Worm (Caenorhabditis elegans) whole organism, young adult: Measurements from ENCODE around the gene lmtr-5.

ENCODE experiments used
- B0035.1 ChIP-seq: sonication (generic microtip); optimal IDR thresholded peaks from 2 replicates; lab custom pipeline; 2016; ENCODE audit warnings: missing genetic modification characterization, mild to moderate bottlenecking, missing compliant biosample characterization, missing genotype, missing genetic modification reagents
- C17E4.6 ChIP-seq: fragments of 200-800 bp; sonication (Bioruptor generic); IDR thresholded peaks from 2 replicates; pipeline ENCODE4 v1.3.6; 2022; ENCODE audit warnings: missing genetic modification reagents, missing genetic modification characterization, missing compliant biosample characterization
- D2030.7 ChIP-seq: fragments of 200-800 bp; sonication (Bioruptor generic); IDR thresholded peaks from 2 replicates; pipeline ENCODE4 v1.3.6; 2022; ENCODE audit warnings: missing genetic modification reagents, missing genetic modification characterization, missing compliant biosample characterization
- F10E7.11 ChIP-seq: sonication (generic microtip); optimal IDR thresholded peaks from 2 replicates; lab custom pipeline; 2017; ENCODE audit warnings: mild to moderate bottlenecking, missing genetic modification characterization, moderate library complexity, missing compliant biosample characterization
- F22D6.2 ChIP-seq: sonication (generic microtip); optimal IDR thresholded peaks from 2 replicates; lab custom pipeline; 2016; ENCODE audit warnings: mild to moderate bottlenecking, missing genetic modification characterization, missing compliant biosample characterization
- F37B4.10 ChIP-seq: fragments of 200-800 bp; sonication (Bioruptor generic); IDR thresholded peaks from 2 replicates; pipeline ENCODE4 v1.3.6; 2022; ENCODE audit warnings: missing genetic modification characterization, missing compliant biosample characterization
- F39B2.1 ChIP-seq: fragments of 200-800 bp; sonication (Bioruptor generic); IDR thresholded peaks from 2 replicates; pipeline ENCODE4 v1.3.6; 2022; ENCODE audit warnings: missing genetic modification reagents, missing genetic modification characterization, missing compliant biosample characterization
- K12H6.12 ChIP-seq: fragments of 200-800 bp; sonication (Bioruptor generic); optimal IDR thresholded peaks from 2 replicates; lab custom pipeline; 2018; ENCODE audit warnings: mild to moderate bottlenecking, missing genetic modification characterization, missing compliant biosample characterization
- ama-1 ChIP-seq, 3 experiments: fragments of 150-350 bp in 1 of 3; sonication (generic microtip) in 2 of 3; optimal IDR thresholded peaks; 2 replicates each; lab custom pipeline; 2014 to 2018; ENCODE audit warnings: missing biosample characterization in 2 of 3, missing genetic modification characterization in 2 of 3, missing genetic modification reagents in 2 of 3
- aptf-2 ChIP-seq: fragments of 200-800 bp; sonication (Bioruptor generic); conservative IDR thresholded peaks from 2 replicates; pipeline ENCODE4 v1.3.6; 2022; ENCODE audit warnings: missing genetic modification reagents, missing genetic modification characterization, missing compliant biosample characterization
- attf-6 ChIP-seq: fragments of 200-800 bp; sonication (Bioruptor generic); IDR thresholded peaks from 2 replicates; pipeline ENCODE4 v1.3.6; 2022; ENCODE audit warnings: missing genetic modification reagents, missing genetic modification characterization, missing compliant biosample characterization
- bed-2 ChIP-seq: fragments of 200-800 bp; sonication (Bioruptor generic); IDR thresholded peaks from 2 replicates; pipeline ENCODE4 v1.3.6; 2022; ENCODE audit warnings: missing genetic modification reagents, missing genetic modification characterization, missing compliant biosample characterization
- ceh-91 ChIP-seq: fragments of 200-800 bp; sonication (Bioruptor generic); IDR thresholded peaks from 2 replicates; pipeline ENCODE4 v1.3.6; 2022; ENCODE audit warnings: missing genetic modification reagents, missing genetic modification characterization, missing compliant biosample characterization
- efl-1 ChIP-seq: fragments of 150-350 bp; optimal IDR thresholded peaks from 2 replicates; lab custom pipeline; 2014; ENCODE audit warnings: missing biosample characterization, missing genetic modification reagents, missing genetic modification characterization
- egl-18 ChIP-seq: fragments of 200-800 bp; sonication (Bioruptor generic); IDR thresholded peaks from 2 replicates; pipeline ENCODE4 v1.3.6; 2022; ENCODE audit warnings: missing genetic modification reagents, missing genetic modification characterization, missing compliant biosample characterization
- gei-17 ChIP-seq: fragments of 200-800 bp; sonication (Bioruptor generic); optimal IDR thresholded peaks from 2 replicates; lab custom pipeline; 2018; ENCODE audit warnings: mild to moderate bottlenecking, missing genetic modification characterization, missing compliant biosample characterization
- him-1 ChIP-seq: sonication (generic microtip); optimal IDR thresholded peaks from 2 replicates; lab custom pipeline; 2016; ENCODE audit warnings: missing genotype, missing genetic modification reagents, missing genetic modification characterization, missing compliant biosample characterization
- hlh-12 ChIP-seq: sonication (generic microtip); optimal IDR thresholded peaks from 2 replicates; lab custom pipeline; 2016; ENCODE audit warnings: missing genetic modification characterization, missing compliant biosample characterization
- hmg-1.2 ChIP-seq: fragments of 200-800 bp; sonication (Bioruptor generic); IDR thresholded peaks from 2 replicates; pipeline ENCODE4 v1.3.6; 2022; ENCODE audit warnings: missing genetic modification reagents, missing genetic modification characterization, missing compliant biosample characterization
- hmg-20 ChIP-seq: fragments of 200-800 bp; sonication (Bioruptor generic); IDR thresholded peaks from 2 replicates; pipeline ENCODE4 v1.3.6; 2022; ENCODE audit warnings: missing genetic modification reagents, missing genetic modification characterization, missing compliant biosample characterization
- lag-1 ChIP-seq: fragments of 200-800 bp; sonication (Bioruptor generic); IDR thresholded peaks from 2 replicates; pipeline ENCODE4 v1.3.6; 2022; ENCODE audit warnings: missing genetic modification reagents, missing genetic modification characterization, missing compliant biosample characterization
- lin-26 ChIP-seq: fragments of 200-800 bp; sonication (Bioruptor generic); IDR thresholded peaks from 2 replicates; pipeline ENCODE4 v1.3.6; 2022; ENCODE audit warnings: missing genetic modification reagents, missing genetic modification characterization, missing compliant biosample characterization
- lin-40 ChIP-seq: sonication (generic microtip); optimal IDR thresholded peaks from 2 replicates; lab custom pipeline; 2016; ENCODE audit warnings: missing genetic modification characterization, mild to moderate bottlenecking, missing compliant biosample characterization, missing genotype, missing genetic modification reagents
- lin-54 ChIP-seq: fragments of 200-800 bp; sonication (Bioruptor generic); optimal IDR thresholded peaks from 2 replicates; lab custom pipeline; 2018; ENCODE audit warnings: mild to moderate bottlenecking, missing genetic modification characterization, missing compliant biosample characterization
- lsy-27 ChIP-seq: sonication (generic microtip); optimal IDR thresholded peaks from 2 replicates; lab custom pipeline; 2017; ENCODE audit warnings: missing genetic modification characterization, mild to moderate bottlenecking, missing compliant biosample characterization, antibody characterized with exemption, missing genotype, borderline replicate concordance; ENCODE audit not compliant: insufficient read depth
- madf-6 ChIP-seq: fragments of 200-800 bp; sonication (Bioruptor generic); IDR thresholded peaks from 2 replicates; pipeline ENCODE4 v1.3.6; 2022; ENCODE audit warnings: missing genetic modification reagents, missing genetic modification characterization, missing compliant biosample characterization
- pbrm-1 ChIP-seq: fragments of 200-800 bp; sonication (Bioruptor generic); IDR thresholded peaks from 2 replicates; pipeline ENCODE4 v1.3.6; 2022; ENCODE audit warnings: missing genetic modification reagents, missing genetic modification characterization, missing compliant biosample characterization
- pha-4 ChIP-seq: fragments of 150-350 bp; sonication (generic microtip); optimal IDR thresholded peaks from 2 replicates; lab custom pipeline; 2014; ENCODE audit warnings: missing biosample characterization, missing genetic modification reagents, missing genetic modification characterization
- rcor-1 ChIP-seq: fragments of 200-800 bp; sonication (Bioruptor generic); IDR thresholded peaks from 2 replicates; pipeline ENCODE4 v1.3.6; 2022; ENCODE audit warnings: missing genetic modification reagents, missing genetic modification characterization, missing compliant biosample characterization
- rpc-1 ChIP-seq, 2 experiments: fragments of 150-350 bp in 1 of 2; sonication (generic microtip) in 1 of 2; optimal IDR thresholded peaks; 2 replicates each; lab custom pipeline; 2014 to 2018; ENCODE audit warnings: missing biosample characterization in 1 of 2, missing genetic modification characterization in 1 of 2, missing genetic modification reagents in 1 of 2, missing genotype in 1 of 2
- snpc-1.3 ChIP-seq: sonication (generic microtip); optimal IDR thresholded peaks from 2 replicates; lab custom pipeline; 2017; ENCODE audit warnings: missing genetic modification characterization, mild to moderate bottlenecking, missing compliant biosample characterization, antibody characterized with exemption, moderate library complexity, missing genotype, missing genetic modification reagents; ENCODE audit not compliant: insufficient read depth
- tbx-9 ChIP-seq: sonication (generic microtip); optimal IDR thresholded peaks from 2 replicates; lab custom pipeline; 2016; ENCODE audit warnings: borderline replicate concordance, missing genetic modification characterization, inconsistent platforms, missing compliant biosample characterization
- zfh-2 ChIP-seq: fragments of 200-800 bp; sonication (Bioruptor generic); conservative IDR thresholded peaks from 2 replicates; pipeline ENCODE4 v1.3.6; 2022; ENCODE audit warnings: missing genetic modification reagents, missing genetic modification characterization, missing compliant biosample characterization
- ztf-22 ChIP-seq: fragments of 200-800 bp; sonication (Bioruptor generic); optimal IDR thresholded peaks from 2 replicates; lab custom pipeline; 2018; ENCODE audit warnings: mild to moderate bottlenecking, missing genetic modification characterization, moderate library complexity, missing compliant biosample characterization
- ztf-25 ChIP-seq: fragments of 200-800 bp; sonication (Bioruptor generic); IDR thresholded peaks from 2 replicates; pipeline ENCODE4 v1.3.6; 2022; ENCODE audit warnings: missing genetic modification reagents, missing genetic modification characterization, missing compliant biosample characterization
- ztf-28 ChIP-seq: fragments of 200-800 bp; sonication (Bioruptor generic); IDR thresholded peaks from 2 replicates; pipeline ENCODE4 v1.3.6; 2022; ENCODE audit warnings: missing genetic modification reagents, missing genetic modification characterization, missing compliant biosample characterization

lmtr-5 gene

DNA sequence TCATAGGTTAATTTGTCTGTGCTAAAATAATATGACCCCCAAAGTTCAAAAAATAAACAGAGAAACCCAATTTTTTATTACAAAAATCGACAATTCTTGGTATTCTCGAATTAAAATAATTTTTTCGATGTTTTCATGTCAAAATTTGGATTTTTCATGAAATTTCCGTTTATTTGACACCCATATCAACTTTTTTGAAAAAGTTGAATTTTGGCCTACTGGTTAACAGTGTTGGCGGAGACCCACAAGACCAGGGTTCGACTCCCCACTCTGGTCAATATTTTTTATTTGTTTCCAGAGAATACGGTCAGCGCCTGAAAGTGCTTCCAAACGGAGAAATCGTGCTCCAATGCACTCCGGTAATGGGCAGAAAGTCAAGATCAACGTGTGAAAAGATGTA lies 8.3 kb downstream of the lmtr-5 start (continued):
- TF ChIP-seq efl-1 (GFP tag; lab: Kevin White, UChicago), result no peak
- TF ChIP-seq ztf-28 (GFP tag; lab: Robert Waterston, UW), result no peak
- TF ChIP-seq ama-1 (optimal IDR thresholded peaks at IDR 0.05; lab: Kevin White, UChicago), result no peak
- TF ChIP-seq ama-1 (GFP tag; optimal IDR thresholded peaks at IDR 0.05; lab: Kevin White, UChicago), result no peak
- no peak for TF ChIP-seq pbrm-1
- TF ChIP-seq C17E4.6 (GFP tag; lab: Robert Waterston, UW), result no peak
- TF ChIP-seq ceh-91 (GFP tag; lab: Robert Waterston, UW), result no peak
- TF ChIP-seq lin-40, result no peak
- no peak for TF ChIP-seq aptf-2
- TF ChIP-seq hmg-1.2 (GFP tag; lab: Robert Waterston, UW), result 0 out of 2 replicates have a peak, but pooled peaks have one; percentile 19
- no peak for TF ChIP-seq zfh-2 (GFP tag; lab: Robert Waterston, UW)
- TF ChIP-seq lin-26, result peak; percentile 33; the same call in 1 of the 2 replicates
- TF ChIP-seq snpc-1.3, result no peak

DNA sequence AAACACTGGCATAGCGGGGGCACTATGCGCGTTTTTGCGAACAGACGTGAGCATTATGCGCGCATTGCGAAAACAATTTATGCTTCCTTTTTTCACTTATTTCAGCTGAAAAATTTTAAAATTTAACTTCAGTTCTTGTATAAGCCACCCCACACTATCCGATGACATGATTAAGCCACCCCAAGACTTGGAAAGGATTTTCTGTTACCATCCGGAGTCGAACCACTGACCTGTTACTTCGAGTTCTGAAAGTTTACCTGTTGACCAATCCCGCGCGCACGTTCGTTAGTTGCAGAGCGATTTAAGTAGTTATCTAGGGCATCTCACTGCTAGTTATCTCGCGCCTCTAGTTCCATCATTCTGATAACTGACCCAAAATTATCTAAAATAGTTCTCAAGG lies 9.0 kb downstream of the lmtr-5 start:
- TF ChIP-seq hmg-1.2 (GFP tag; lab: Robert Waterston, UW), result 0 out of 2 replicates have a peak, but pooled peaks have one; percentile 7
- TF ChIP-seq madf-6, result peak; percentile 22; the same call in 1 of the 2 replicates
- TF ChIP-seq lin-26, result peak; percentile 57; the same call in 1 of the 2 replicates
- TF ChIP-seq rcor-1 (GFP tag; lab: Robert Waterston, UW), result 0 out of 2 replicates have a peak, but pooled peaks have one; percentile 13
- 0 out of 2 replicates have a peak, but pooled peaks have one; percentile 59 for TF ChIP-seq attf-6
- 0 out of 2 replicates have a peak, but pooled peaks have one; percentile 14 for TF ChIP-seq D2030.7 (GFP tag; lab: Robert Waterston, UW)

DNA sequence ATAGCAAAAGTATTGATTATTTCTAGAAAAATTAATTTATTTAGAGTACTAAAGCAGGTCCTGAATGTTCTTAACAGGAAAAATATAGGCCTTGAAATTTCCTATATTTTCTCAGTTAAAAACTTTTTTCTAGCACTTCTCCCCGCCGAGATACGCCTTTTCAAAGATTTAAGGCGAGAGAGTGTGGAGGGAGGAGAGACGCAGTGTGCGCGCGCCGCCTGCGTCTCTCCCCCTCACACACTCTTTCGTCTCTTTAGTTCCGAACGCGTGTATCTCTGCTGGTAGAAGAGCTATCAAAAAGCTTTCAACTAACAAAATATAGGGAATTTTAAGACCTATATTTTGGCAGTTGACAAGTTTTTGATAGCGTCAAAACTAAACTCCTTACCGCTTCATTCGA lies 14.4 kb downstream of the lmtr-5 start:
- TF ChIP-seq ztf-22 (GFP tag; lab: Kevin White, UChicago) (no peak), hmg-1.2 (GFP tag; lab: Robert Waterston, UW) (peak; percentile 93)

DNA sequence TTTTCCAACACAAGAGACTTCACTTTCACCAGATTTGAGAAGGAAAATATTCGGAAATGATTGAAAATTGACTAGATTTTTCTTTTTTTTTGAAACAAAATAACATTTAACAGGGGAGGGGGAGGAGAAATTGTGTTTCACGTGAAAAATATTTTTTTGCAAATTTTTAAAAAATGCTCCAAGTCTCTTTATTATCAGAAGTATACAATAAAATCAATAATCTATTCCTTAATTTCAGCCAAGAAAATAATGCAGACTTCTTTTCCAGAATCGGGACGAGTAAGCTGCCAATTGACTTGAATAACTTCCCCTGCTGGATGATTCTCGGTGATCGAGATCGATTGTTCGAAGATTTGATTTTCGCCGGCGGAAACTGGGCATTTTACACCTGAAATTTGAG lies 14.8 kb downstream of the lmtr-5 start, which contains the start of gene R148.7:
TSS of gene R148.7 (minus strand) at position 101 of the 400 bp plus-strand sequence.
- no peak for TF ChIP-seq F10E7.11 (tag; lab: Kevin White, UChicago)
- TF ChIP-seq pha-4 (tag; lab: Kevin White, UChicago), result no peak
- no peak for TF ChIP-seq lag-1 (GFP tag; lab: Robert Waterston, UW)
- no peak for TF ChIP-seq hlh-12 (tag; lab: Kevin White, UChicago)
- no peak for TF ChIP-seq rpc-1 (optimal IDR thresholded peaks at IDR 0.05; lab: Kevin White, UChicago)
- TF ChIP-seq rpc-1 (tag; optimal IDR thresholded peaks at IDR 0.05; lab: Kevin White, UChicago), result no peak
- no peak for TF ChIP-seq him-1 (tag; lab: Kevin White, UChicago)
- TF ChIP-seq F37B4.10 (GFP tag; lab: Robert Waterston, UW), result no peak
- no peak for TF ChIP-seq K12H6.12
- TF ChIP-seq ztf-25 (GFP tag; lab: Robert Waterston, UW), result no peak
- no peak for TF ChIP-seq F22D6.2 (tag; lab: Kevin White, UChicago)
- no peak for TF ChIP-seq bed-2 (GFP tag; lab: Robert Waterston, UW)
- no peak for TF ChIP-seq lin-54 (GFP tag; lab: Kevin White, UChicago)
- TF ChIP-seq F39B2.1, result no peak
- TF ChIP-seq gei-17 (GFP tag; lab: Kevin White, UChicago), result no peak
- TF ChIP-seq egl-18 (GFP tag; lab: Robert Waterston, UW), result no peak
- no peak for TF ChIP-seq lsy-27 (tag; lab: Kevin White, UChicago)
- TF ChIP-seq snpc-1.3, result no peak
- TF ChIP-seq B0035.1, result no peak
- TF ChIP-seq tbx-9 (tag; lab: Kevin White, UChicago), result no peak
- no peak for TF ChIP-seq hmg-20 (GFP tag; lab: Robert Waterston, UW)
